Worm (Caenorhabditis elegans) whole organism, L3 larva: ENCODE data around the gene pcn-1.

ENCODE experiments used
- ama-1 ChIP-seq: fragments of 150-350 bp; optimal IDR thresholded peaks from 2 replicates; lab custom pipeline; 2018
- daf-12 ChIP-seq: fragments of 150-350 bp; optimal IDR thresholded peaks from 2 replicates; lab custom pipeline; 2014; ENCODE audit warnings: missing biosample characterization, missing genetic modification reagents, missing genetic modification characterization
- elt-3 ChIP-seq, 3 experiments: fragments of 150-350 bp in 1 of 3; sonication (generic microtip) in 2 of 3; optimal IDR thresholded peaks; 2 replicates in 2 of 3; 4 replicates in 1 of 3; lab custom pipeline; 2014 to 2017; ENCODE audit warnings: missing biosample characterization in 3 of 3, missing genetic modification characterization in 3 of 3
- mdl-1 ChIP-seq: fragments of 150-350 bp; optimal IDR thresholded peaks from 2 replicates; lab custom pipeline; 2014; ENCODE audit warnings: missing biosample characterization, missing genetic modification characterization
- nhr-11 ChIP-seq: fragments of 150-350 bp; optimal IDR thresholded peaks from 2 replicates; lab custom pipeline; 2014; ENCODE audit warnings: missing biosample characterization, missing genetic modification characterization
- nhr-25 ChIP-seq: sonication (generic microtip); optimal IDR thresholded peaks from 2 replicates; lab custom pipeline; 2017; ENCODE audit warnings: missing biosample characterization, missing genetic modification characterization
- pha-4 ChIP-seq: fragments of 150-350 bp; optimal IDR thresholded peaks from 2 replicates; lab custom pipeline; 2014; ENCODE audit warnings: missing biosample characterization, missing genetic modification reagents, missing genetic modification characterization
- pqm-1 ChIP-seq: fragments of 150-350 bp; optimal IDR thresholded peaks from 2 replicates; lab custom pipeline; 2017; ENCODE audit warnings: missing biosample characterization, missing genetic modification characterization, inconsistent platforms
- tbx-2 ChIP-seq: sonication (generic microtip); optimal IDR thresholded peaks from 2 replicates; lab custom pipeline; 2016; ENCODE audit warnings: mild to moderate bottlenecking, missing genetic modification characterization, missing compliant biosample characterization
- unc-39 ChIP-seq: sonication (generic microtip); optimal IDR thresholded peaks from 4 replicates; lab custom pipeline; 2017; ENCODE audit warnings: missing biosample characterization, missing genetic modification characterization
- zag-1 ChIP-seq: fragments of 150-350 bp; optimal IDR thresholded peaks from 2 replicates; lab custom pipeline; 2014; ENCODE audit warnings: missing biosample characterization, missing genetic modification characterization
- ztf-11 ChIP-seq: fragments of 150-350 bp; optimal IDR thresholded peaks from 2 replicates; lab custom pipeline; 2014; ENCODE audit warnings: missing biosample characterization, missing genetic modification characterization

- TF ChIP-seq daf-12 (tag; lab: Kevin White, UChicago) (no peak), ztf-11 (no peak), tbx-2 (no peak), pha-4 (tag; lab: Kevin White, UChicago) (no peak), zag-1 (tag; lab: Kevin White, UChicago) (no peak), mdl-1 (tag; lab: Kevin White, UChicago) (no peak), elt-3 (tag; optimal IDR thresholded peaks at IDR 0.05; lab: Kevin White, UChicago) (no peak), nhr-11 (tag; lab: Kevin White, UChicago) (no peak), nhr-25 (no peak), pqm-1 (tag; lab: Kevin White, UChicago) (no peak), ama-1 (lab: Kevin White, UChicago) (no peak), unc-39 (tag; lab: Kevin White, UChicago) (no peak)
These were observed 44.1 kb downstream of the pcn-1 start for ce11 chrIV:4005166-4005565.
